Worm (Caenorhabditis elegans) whole organism, L4 larva: ENCODE results near the gene C05D10.4.
A peak's percentile ranks its signal among the peaks of the same experiment; 100 is the strongest.

ENCODE experiments used
- F26F4.8 ChIP-seq: fragments of 200-800 bp; sonication (Bioruptor generic); conservative IDR thresholded peaks from 2 replicates; pipeline ENCODE4 v1.3.6; 2022; ENCODE audit warnings: missing genetic modification characterization, missing compliant biosample characterization
- F44E2.7 ChIP-seq: fragments of 200-800 bp; sonication (Bioruptor generic); IDR thresholded peaks from 2 replicates; pipeline ENCODE4 v2.1.2; 2022; ENCODE audit warnings: missing genetic modification characterization, missing compliant biosample characterization
- F49E8.2 ChIP-seq: sonication (generic microtip); optimal IDR thresholded peaks from 2 replicates; lab custom pipeline; 2016; ENCODE audit warnings: missing compliant biosample characterization, mild to moderate bottlenecking, missing genetic modification characterization, borderline replicate concordance
- T26A8.4 ChIP-seq: fragments of 200-800 bp; sonication (Bioruptor generic); IDR thresholded peaks from 2 replicates; pipeline ENCODE4 v1.3.6; 2022; ENCODE audit warnings: missing genetic modification characterization, missing compliant biosample characterization
- Y75B8A.6 ChIP-seq: fragments of 200-800 bp; sonication (Bioruptor generic); IDR thresholded peaks from 2 replicates; pipeline ENCODE4 v1.3.6; 2022; ENCODE audit warnings: missing genetic modification reagents, missing genetic modification characterization, missing compliant biosample characterization
- ZK337.2 ChIP-seq: fragments of 200-800 bp; sonication (Bioruptor generic); IDR thresholded peaks from 2 replicates; pipeline ENCODE4 v1.3.6; 2022; ENCODE audit warnings: missing genetic modification reagents, missing genetic modification characterization, missing compliant biosample characterization
- arid-1 ChIP-seq: fragments of 200-800 bp; sonication (Bioruptor generic); conservative IDR thresholded peaks from 2 replicates; pipeline ENCODE4 v1.3.6; 2022; ENCODE audit warnings: missing genetic modification reagents, missing genetic modification characterization, missing compliant biosample characterization
- attf-4 ChIP-seq: sonication (generic microtip); optimal IDR thresholded peaks from 3 replicates; lab custom pipeline; 2017; ENCODE audit warnings: missing biosample characterization, missing genetic modification characterization
- ceh-20 ChIP-seq: fragments of 200-800 bp; sonication (Bioruptor generic); IDR thresholded peaks from 2 replicates; pipeline ENCODE4 v1.3.6; 2022; ENCODE audit warnings: missing genetic modification reagents, missing genetic modification characterization, missing compliant biosample characterization
- ceh-62 ChIP-seq: sonication (generic microtip); optimal IDR thresholded peaks from 2 replicates; lab custom pipeline; 2017; ENCODE audit warnings: missing biosample characterization, missing genetic modification characterization
- ceh-82 ChIP-seq: sonication (generic microtip); optimal IDR thresholded peaks from 2 replicates; lab custom pipeline; 2017; ENCODE audit warnings: missing biosample characterization, missing genetic modification characterization
- cey-2 ChIP-seq: sonication (generic microtip); optimal IDR thresholded peaks from 3 replicates; lab custom pipeline; 2017; ENCODE audit warnings: missing genetic modification characterization, mild to moderate bottlenecking, missing compliant biosample characterization, antibody characterized with exemption, borderline replicate concordance; ENCODE audit not compliant: insufficient read depth
- ctbp-1 ChIP-seq: fragments of 200-800 bp; sonication (Bioruptor generic); IDR thresholded peaks from 2 replicates; pipeline ENCODE4 v1.3.6; 2022; ENCODE audit warnings: missing genetic modification reagents, missing genetic modification characterization, missing compliant biosample characterization
- daf-19 ChIP-seq: fragments of 200-800 bp; sonication (Bioruptor generic); conservative IDR thresholded peaks from 2 replicates; pipeline ENCODE4 v1.3.6; 2022; ENCODE audit warnings: missing genetic modification characterization, missing compliant biosample characterization
- dmd-6 ChIP-seq: fragments of 200-800 bp; sonication (Bioruptor generic); IDR thresholded peaks from 2 replicates; pipeline ENCODE4 v1.3.6; 2022; ENCODE audit warnings: missing genetic modification reagents, missing genetic modification characterization, missing compliant biosample characterization
- dmd-8 ChIP-seq: fragments of 200-800 bp; sonication (Bioruptor generic); IDR thresholded peaks from 2 replicates; pipeline ENCODE4 v1.3.6; 2022; ENCODE audit warnings: missing genetic modification characterization, missing compliant biosample characterization
- egl-43 ChIP-seq: fragments of 200-800 bp; sonication (Bioruptor generic); IDR thresholded peaks from 2 replicates; pipeline ENCODE4 v1.3.6; 2022; ENCODE audit warnings: missing genetic modification reagents, missing genetic modification characterization, missing compliant biosample characterization
- fos-1 ChIP-seq: fragments of 150-350 bp; optimal IDR thresholded peaks from 2 replicates; lab custom pipeline; 2014; ENCODE audit warnings: missing biosample characterization, missing genetic modification characterization
- gei-8 ChIP-seq: fragments of 200-800 bp; sonication (Bioruptor generic); optimal IDR thresholded peaks from 2 replicates; lab custom pipeline; 2018; ENCODE audit warnings: mild to moderate bottlenecking, missing genetic modification characterization, missing compliant biosample characterization
- hlh-11 ChIP-seq: fragments of 200-800 bp; sonication (Bioruptor generic); optimal IDR thresholded peaks from 2 replicates; lab custom pipeline; 2018; ENCODE audit warnings: mild to moderate bottlenecking, missing genetic modification characterization, missing compliant biosample characterization
- hlh-30 ChIP-seq: sonication (generic microtip); optimal IDR thresholded peaks from 2 replicates; lab custom pipeline; 2017; ENCODE audit warnings: antibody characterized with exemption, mild to moderate bottlenecking, missing genetic modification characterization, missing compliant biosample characterization; ENCODE audit not compliant: insufficient read depth
- hmg-1.1 ChIP-seq: fragments of 200-800 bp; sonication (Bioruptor generic); IDR thresholded peaks from 2 replicates; pipeline ENCODE4 v1.3.6; 2022; ENCODE audit warnings: missing genetic modification reagents, missing genetic modification characterization, missing compliant biosample characterization
- jun-1 ChIP-seq: fragments of 150-350 bp; optimal IDR thresholded peaks from 2 replicates; lab custom pipeline; 2014; ENCODE audit warnings: missing biosample characterization, missing genetic modification reagents, missing genetic modification characterization
- lim-7 ChIP-seq: fragments of 200-800 bp; sonication (Bioruptor generic); IDR thresholded peaks from 2 replicates; pipeline ENCODE4 v1.3.6; 2022; ENCODE audit warnings: missing genetic modification characterization, missing compliant biosample characterization
- lin-1 ChIP-seq: fragments of 200-800 bp; sonication (Bioruptor generic); IDR thresholded peaks from 2 replicates; pipeline ENCODE4 v1.3.6; 2022; ENCODE audit warnings: missing genetic modification reagents, missing genetic modification characterization, missing compliant biosample characterization
- lin-13 ChIP-seq: fragments of 150-350 bp; optimal IDR thresholded peaks from 2 replicates; lab custom pipeline; 2014; ENCODE audit warnings: missing biosample characterization, missing genetic modification reagents, missing genetic modification characterization
- lin-15B ChIP-seq: fragments of 150-350 bp; sonication (generic microtip); optimal IDR thresholded peaks from 3 replicates; lab custom pipeline; 2014; ENCODE audit warnings: missing biosample characterization, missing genetic modification characterization
- lin-29 ChIP-seq: fragments of 200-800 bp; sonication (Bioruptor generic); IDR thresholded peaks from 2 replicates; pipeline ENCODE4 v1.3.6; 2022; ENCODE audit warnings: missing genetic modification reagents, missing genetic modification characterization, missing compliant biosample characterization
- lir-3 ChIP-seq: sonication (generic microtip); optimal IDR thresholded peaks from 2 replicates; lab custom pipeline; 2016; ENCODE audit warnings: mild to moderate bottlenecking, missing genetic modification characterization, missing compliant biosample characterization
- madf-5 ChIP-seq, 2 experiments: fragments of 200-800 bp; sonication (Bioruptor generic); IDR thresholded peaks; 2 replicates each; pipeline ENCODE4 v1.3.6; 2022; ENCODE audit warnings: missing compliant biosample characterization in 2 of 2, missing genetic modification characterization in 2 of 2
- mdl-1 ChIP-seq, 2 experiments: fragments of 150-350 bp in 1 of 2; sonication (generic microtip) in 1 of 2; optimal IDR thresholded peaks; 2 replicates each; lab custom pipeline; 2014 to 2017; ENCODE audit warnings: missing biosample characterization in 2 of 2, missing genetic modification characterization in 2 of 2
- mdt-29 ChIP-seq: fragments of 200-800 bp; sonication (Bioruptor generic); IDR thresholded peaks from 2 replicates; pipeline ENCODE4 v1.3.6; 2022; ENCODE audit warnings: missing genetic modification reagents, missing genetic modification characterization, missing compliant biosample characterization
- mes-2 ChIP-seq: sonication (generic microtip); optimal IDR thresholded peaks from 2 replicates; lab custom pipeline; 2016; ENCODE audit warnings: missing genotype, mild to moderate bottlenecking, missing genetic modification characterization, missing compliant biosample characterization; ENCODE audit not compliant: poor library complexity, severe bottlenecking
- mxl-3 ChIP-seq: fragments of 200-800 bp; sonication (Bioruptor generic); optimal IDR thresholded peaks from 2 replicates; lab custom pipeline; 2018; ENCODE audit warnings: mild to moderate bottlenecking, missing genetic modification characterization, missing compliant biosample characterization
- nhr-10 ChIP-seq: fragments of 150-350 bp; optimal IDR thresholded peaks from 2 replicates; lab custom pipeline; 2014; ENCODE audit warnings: missing biosample characterization, missing genetic modification characterization
- nhr-102 ChIP-seq: sonication (generic microtip); optimal IDR thresholded peaks from 2 replicates; lab custom pipeline; 2016; ENCODE audit warnings: mild to moderate bottlenecking, missing genetic modification characterization, moderate library complexity, missing compliant biosample characterization
- nhr-111 ChIP-seq: fragments of 200-800 bp; sonication (Bioruptor generic); optimal IDR thresholded peaks from 2 replicates; lab custom pipeline; 2018; ENCODE audit warnings: mild to moderate bottlenecking, missing genetic modification characterization, missing compliant biosample characterization
- nhr-28 ChIP-seq: fragments of 150-350 bp; optimal IDR thresholded peaks from 2 replicates; lab custom pipeline; 2014; ENCODE audit warnings: missing biosample characterization, missing genetic modification characterization
- nhr-42 ChIP-seq: fragments of 200-800 bp; sonication (Bioruptor generic); IDR thresholded peaks from 2 replicates; pipeline ENCODE4 v1.3.6; 2022; ENCODE audit warnings: missing genetic modification characterization, missing compliant biosample characterization
- nhr-6 ChIP-seq: fragments of 150-350 bp; optimal IDR thresholded peaks from 2 replicates; lab custom pipeline; 2014; ENCODE audit warnings: missing biosample characterization, missing genetic modification characterization
- nhr-76 ChIP-seq: fragments of 150-350 bp; optimal IDR thresholded peaks from 2 replicates; lab custom pipeline; 2014; ENCODE audit warnings: missing biosample characterization, missing genetic modification characterization
- php-3 ChIP-seq: fragments of 200-800 bp; sonication (Bioruptor generic); IDR thresholded peaks from 2 replicates; pipeline ENCODE4 v1.3.6; 2022; ENCODE audit warnings: missing genetic modification reagents, missing genetic modification characterization, missing compliant biosample characterization
- pqm-1 ChIP-seq: sonication (generic microtip); optimal IDR thresholded peaks from 2 replicates; lab custom pipeline; 2017; ENCODE audit warnings: missing biosample characterization, missing genetic modification characterization
- sdz-12 ChIP-seq: fragments of 200-800 bp; sonication (Bioruptor generic); optimal IDR thresholded peaks from 2 replicates; lab custom pipeline; 2018; ENCODE audit warnings: mild to moderate bottlenecking, missing genetic modification characterization, missing compliant biosample characterization
- snpc-4 ChIP-seq: fragments of 150-350 bp; optimal IDR thresholded peaks from 2 replicates; lab custom pipeline; 2014; ENCODE audit warnings: missing biosample characterization, missing genetic modification characterization
- tag-97 ChIP-seq: fragments of 200-800 bp; sonication (Bioruptor generic); IDR thresholded peaks from 2 replicates; pipeline ENCODE4 v1.3.6; 2022; ENCODE audit warnings: missing genetic modification characterization, missing compliant biosample characterization
- unc-130 ChIP-seq: sonication (generic microtip); optimal IDR thresholded peaks from 2 replicates; lab custom pipeline; 2016; ENCODE audit warnings: missing genetic modification reagents, missing genetic modification characterization, missing compliant biosample characterization
- unc-62 ChIP-seq, 3 experiments: fragments of 150-350 bp in 1 of 3; sonication (generic microtip); optimal IDR thresholded peaks in 2 of 3; peaks in 1 of 3; 1 replicate in 1 of 3; 2 replicates in 2 of 3; lab custom pipeline; 2014 to 2017; ENCODE audit warnings: missing biosample characterization in 3 of 3, missing genetic modification characterization in 3 of 3, missing genetic modification reagents in 3 of 3, missing genotype in 1 of 3
- vab-7 ChIP-seq: fragments of 200-800 bp; sonication (Bioruptor generic); IDR thresholded peaks from 2 replicates; pipeline ENCODE4 v1.3.6; 2022; ENCODE audit warnings: missing genetic modification reagents, missing genetic modification characterization, missing compliant biosample characterization
- zip-11 ChIP-seq: fragments of 200-800 bp; sonication (Bioruptor generic); IDR thresholded peaks from 2 replicates; pipeline ENCODE4 v1.3.6; 2022; ENCODE audit warnings: missing genetic modification characterization, missing compliant biosample characterization
- ztf-11 ChIP-seq: fragments of 150-350 bp; optimal IDR thresholded peaks from 2 replicates; lab custom pipeline; 2014; ENCODE audit warnings: missing biosample characterization, missing genetic modification characterization

C05D10.4 gene

DNA sequence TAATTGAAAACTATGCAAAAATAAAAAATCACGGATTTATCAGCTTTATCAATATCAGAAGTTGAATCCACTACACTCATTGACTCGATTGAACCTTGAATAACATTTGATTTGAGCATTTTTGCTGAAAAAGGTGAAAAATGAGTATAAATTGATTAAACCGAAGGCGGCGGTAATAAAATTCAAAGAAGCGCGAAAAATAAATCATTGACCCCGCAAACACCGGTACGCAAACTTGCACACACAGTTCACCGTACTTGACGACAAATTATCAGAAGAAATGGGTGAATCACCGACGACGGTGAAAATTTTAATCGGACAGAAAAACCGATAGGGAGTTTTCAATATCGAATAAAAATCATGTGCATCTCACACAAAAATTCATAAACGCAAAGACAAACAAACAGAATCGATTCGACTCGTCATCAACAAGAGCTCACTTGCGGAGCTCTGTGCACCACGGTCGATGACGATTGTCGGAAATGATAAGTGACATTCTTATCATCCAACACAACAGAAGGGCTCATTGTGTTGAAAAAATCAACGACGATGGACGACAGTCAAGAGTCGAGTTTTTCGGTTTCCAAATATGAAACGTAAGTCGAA, 46.9 kb upstream of the C05D10.4 start, which contains the start of the genes wht-7 and Y42G9A.1 (continued):
- TF ChIP-seq mes-2 (tag; lab: Kevin White, UChicago) (no peak), tag-97 (GFP tag; lab: Robert Waterston, UW) (no peak), ceh-62 (no peak), T26A8.4 (GFP tag; lab: Robert Waterston, UW) (no peak), attf-4 (no peak), ztf-11 (tag; lab: Kevin White, UChicago) (no peak), nhr-76 (tag; lab: Kevin White, UChicago) (no peak), Y75B8A.6 (GFP tag; lab: Robert Waterston, UW) (no peak), egl-43 (GFP tag; lab: Robert Waterston, UW) (no peak), hmg-1.1 (GFP tag; lab: Robert Waterston, UW) (no peak), ceh-82 (tag; lab: Kevin White, UChicago) (no peak), zip-11 (GFP tag; lab: Robert Waterston, UW) (no peak), ceh-20 (no peak), hlh-11 (tag; lab: Kevin White, UChicago) (peak; percentile 71), daf-19 (GFP tag; lab: Robert Waterston, UW) (no peak), mdt-29 (no peak), nhr-111 (GFP tag; lab: Kevin White, UChicago) (no peak), madf-5 (GFP tag; IDR thresholded peaks at IDR 0.05; lab: Robert Waterston, UW) (no peak), nhr-6 (no peak), gei-8 (no peak), lin-15B (no peak), nhr-102 (tag; lab: Kevin White, UChicago) (peak; percentile 4), unc-130 (GFP tag; lab: Kevin White, UChicago) (no peak), lim-7 (no peak), F44E2.7 (GFP tag; lab: Robert Waterston, UW) (no peak), cey-2 (no peak), unc-62 (GFP tag; optimal IDR thresholded peaks at IDR 0.05 in 1 of 2; lab: Kevin White, UChicago) (no peak), unc-62 (tag; optimal IDR thresholded peaks at IDR 0.05; lab: Kevin White, UChicago) (no peak), dmd-8 (no peak), mdl-1 (tag; optimal IDR thresholded peaks at IDR 0.05; lab: Kevin White, UChicago) (no peak), lin-29 (GFP tag; lab: Robert Waterston, UW) (no peak), mxl-3 (GFP tag; lab: Kevin White, UChicago) (peak; percentile 25), snpc-4 (no peak), dmd-6 (GFP tag; lab: Robert Waterston, UW) (peak; percentile 80), lin-13 (GFP tag; lab: Kevin White, UChicago) (no peak), sdz-12 (GFP tag; lab: Kevin White, UChicago) (no peak), F49E8.2 (tag; lab: Kevin White, UChicago) (no peak), jun-1 (no peak), F26F4.8 (GFP tag; lab: Robert Waterston, UW) (no peak), php-3 (0 out of 2 replicates have a peak, but pooled peaks have one; percentile 46), hlh-30 (peak; percentile 48), pqm-1 (tag; lab: Kevin White, UChicago) (peak; percentile 26), nhr-42 (GFP tag; lab: Robert Waterston, UW) (no peak), nhr-28 (tag; lab: Kevin White, UChicago) (peak; percentile 24), nhr-10 (tag; lab: Kevin White, UChicago) (no peak), arid-1 (GFP tag; lab: Robert Waterston, UW) (0 out of 2 replicates have a peak, but pooled peaks have one; percentile 7), lir-3 (tag; lab: Kevin White, UChicago) (no peak), fos-1 (tag; lab: Kevin White, UChicago) (no peak), ctbp-1 (GFP tag; lab: Robert Waterston, UW) (no peak), lin-1 (GFP tag; lab: Robert Waterston, UW) (peak; percentile 32; the same call in 1 of the 2 replicates), ZK337.2 (GFP tag; lab: Robert Waterston, UW) (no peak), vab-7 (GFP tag; lab: Robert Waterston, UW) (no peak)
